Worm (Caenorhabditis elegans): ENCODE results near the gene Y94H6A.3.

- TF ChIP-seq C38D4.7 (GFP tag; optimal IDR thresholded peaks at IDR 0.05) (no peak), dmd-4 (tag; optimal IDR thresholded peaks at IDR 0.05; ENCODE audit: borderline replicate concordance) (no peak), nfya-1 (tag; optimal IDR thresholded peaks at IDR 0.05) (no peak), fkh-10 (GFP tag; optimal IDR thresholded peaks at IDR 0.05) (no peak)
Observed at ce11 chrIV:2678152-2678551, 1.8 kb downstream of the Y94H6A.3 start.
